Worm (Caenorhabditis elegans) whole organism, late embryonic: ENCODE data around the gene lron-7.

ENCODE experiments used
- C38D4.7 ChIP-seq: fragments of 200-800 bp; sonication (Bioruptor generic); optimal IDR thresholded peaks from 2 replicates; lab custom pipeline; 2018; ENCODE audit warnings: mild to moderate bottlenecking, missing genetic modification characterization, moderate library complexity, missing compliant biosample characterization
- K02D7.2 ChIP-seq: sonication (generic microtip); optimal IDR thresholded peaks from 2 replicates; lab custom pipeline; 2017; ENCODE audit warnings: mild to moderate bottlenecking, missing genetic modification characterization, missing compliant biosample characterization
- T23F11.4 ChIP-seq: fragments of 200-800 bp; sonication (Bioruptor generic); optimal IDR thresholded peaks from 2 replicates; lab custom pipeline; 2018; ENCODE audit warnings: mild to moderate bottlenecking, missing genetic modification characterization, missing compliant biosample characterization
- ama-1 ChIP-seq: fragments of 150-350 bp; optimal IDR thresholded peaks from 2 replicates; lab custom pipeline; 2014
- ceh-14 ChIP-seq: sonication (generic microtip); optimal IDR thresholded peaks from 2 replicates; lab custom pipeline; 2016; ENCODE audit warnings: missing genotype, missing genetic modification characterization, missing compliant biosample characterization
- ceh-18 ChIP-seq: sonication (generic microtip); optimal IDR thresholded peaks from 2 replicates; lab custom pipeline; 2016; ENCODE audit warnings: missing genetic modification characterization, missing compliant biosample characterization
- ceh-19 ChIP-seq: fragments of 200-800 bp; sonication (Bioruptor generic); optimal IDR thresholded peaks from 2 replicates; lab custom pipeline; 2018; ENCODE audit warnings: mild to moderate bottlenecking, missing genetic modification characterization, missing compliant biosample characterization
- ceh-30 ChIP-seq: fragments of 150-350 bp; optimal IDR thresholded peaks from 2 replicates; lab custom pipeline; 2014; ENCODE audit warnings: missing biosample characterization, missing genetic modification characterization
- ceh-31 ChIP-seq: sonication (generic microtip); optimal IDR thresholded peaks from 2 replicates; lab custom pipeline; 2016; ENCODE audit warnings: missing genetic modification characterization, missing compliant biosample characterization
- ceh-6 ChIP-seq: fragments of 200-800 bp; sonication (Bioruptor generic); optimal IDR thresholded peaks from 2 replicates; lab custom pipeline; 2018; ENCODE audit warnings: mild to moderate bottlenecking, missing genetic modification characterization, missing compliant biosample characterization
- elt-2 ChIP-seq: sonication (generic microtip); optimal IDR thresholded peaks from 2 replicates; lab custom pipeline; 2016; ENCODE audit warnings: missing genetic modification reagents, missing genetic modification characterization, missing compliant biosample characterization
- eyg-1 ChIP-seq: sonication (generic microtip); optimal IDR thresholded peaks from 2 replicates; lab custom pipeline; 2016; ENCODE audit warnings: missing genotype, missing genetic modification characterization, missing compliant biosample characterization
- fax-1 ChIP-seq: sonication (generic microtip); optimal IDR thresholded peaks from 2 replicates; lab custom pipeline; 2016; ENCODE audit warnings: missing genotype, missing genetic modification characterization, missing compliant biosample characterization
- fkh-6 ChIP-seq: sonication (generic microtip); optimal IDR thresholded peaks from 2 replicates; lab custom pipeline; 2016; ENCODE audit warnings: missing genetic modification characterization, missing compliant biosample characterization
- hlh-6 ChIP-seq: sonication (generic microtip); optimal IDR thresholded peaks from 2 replicates; lab custom pipeline; 2016; ENCODE audit warnings: missing genotype, missing genetic modification characterization, missing compliant biosample characterization
- lim-6 ChIP-seq: sonication (generic microtip); optimal IDR thresholded peaks from 2 replicates; lab custom pipeline; 2016; ENCODE audit warnings: missing genetic modification characterization, missing compliant biosample characterization
- lin-11 ChIP-seq: fragments of 200-800 bp; sonication (Bioruptor generic); optimal IDR thresholded peaks from 2 replicates; lab custom pipeline; 2018; ENCODE audit warnings: mild to moderate bottlenecking, missing genetic modification characterization, missing compliant biosample characterization
- mec-3 ChIP-seq: sonication (generic microtip); optimal IDR thresholded peaks from 2 replicates; lab custom pipeline; 2016; ENCODE audit warnings: borderline replicate concordance, missing genetic modification characterization, missing compliant biosample characterization
- nfya-1 ChIP-seq: sonication (generic microtip); optimal IDR thresholded peaks from 2 replicates; lab custom pipeline; 2017; ENCODE audit warnings: missing genetic modification characterization, mild to moderate bottlenecking, missing compliant biosample characterization, antibody characterized with exemption, moderate library complexity
- pag-3 ChIP-seq: sonication (generic microtip); optimal IDR thresholded peaks from 2 replicates; lab custom pipeline; 2016; ENCODE audit warnings: missing compliant biosample characterization, missing genetic modification characterization, borderline replicate concordance
- ref-2 ChIP-seq: sonication (generic microtip); optimal IDR thresholded peaks from 2 replicates; lab custom pipeline; 2016; ENCODE audit warnings: missing genetic modification characterization, missing compliant biosample characterization
- sdc-2 ChIP-seq: sonication (generic microtip); optimal IDR thresholded peaks from 2 replicates; lab custom pipeline; 2016; ENCODE audit warnings: missing genotype, missing genetic modification characterization, missing compliant biosample characterization
- sox-2 ChIP-seq: fragments of 200-800 bp; sonication (Bioruptor generic); IDR thresholded peaks from 2 replicates; pipeline ENCODE4 v1.3.6; 2022; ENCODE audit warnings: missing genetic modification reagents, missing genetic modification characterization, missing compliant biosample characterization
- tbx-7 ChIP-seq: sonication (generic microtip); optimal IDR thresholded peaks from 2 replicates; lab custom pipeline; 2016; ENCODE audit warnings: missing genotype, missing genetic modification characterization, missing compliant biosample characterization
- unc-3 ChIP-seq, 2 experiments: fragments of 200-800 bp in 1 of 2; sonication (Bioruptor generic) in 1 of 2; sonication (generic microtip) in 1 of 2; conservative IDR thresholded peaks in 1 of 2; optimal IDR thresholded peaks in 1 of 2; 2 replicates each; pipeline versions ENCODE4 v1.3.6 to Lab custom; 2016 to 2022; ENCODE audit warnings: missing compliant biosample characterization in 2 of 2, missing genetic modification characterization in 2 of 2, missing genetic modification reagents in 1 of 2
- unc-42 ChIP-seq: sonication (generic microtip); optimal IDR thresholded peaks from 2 replicates; lab custom pipeline; 2016; ENCODE audit warnings: missing genotype, missing genetic modification characterization, missing compliant biosample characterization
- unc-55 ChIP-seq: sonication (generic microtip); optimal IDR thresholded peaks from 2 replicates; lab custom pipeline; 2017; ENCODE audit warnings: missing biosample characterization, missing genetic modification reagents, missing genetic modification characterization
- unc-86 ChIP-seq: sonication (generic microtip); optimal IDR thresholded peaks from 2 replicates; lab custom pipeline; 2016; ENCODE audit warnings: missing genetic modification characterization, missing compliant biosample characterization
- zip-5 ChIP-seq: sonication (generic microtip); optimal IDR thresholded peaks from 2 replicates; lab custom pipeline; 2016; ENCODE audit warnings: missing genetic modification characterization, missing compliant biosample characterization

lron-7 gene

ce11 chrX:7322323-7322722 lies 30.4 kb downstream of the lron-7 start, which contains the start of gene T08A9.13:
Gene T08A9.13, minus strand, starts transcription at chrX:7322423.
- TF ChIP-seq K02D7.2, result no peak
- no peak for TF ChIP-seq unc-86
- no peak for TF ChIP-seq lim-6 (tag; lab: Kevin White, UChicago)
- TF ChIP-seq ceh-6 (GFP tag; lab: Kevin White, UChicago), result no peak
- no peak for TF ChIP-seq unc-3 (GFP tag; conservative IDR thresholded peaks at IDR 0.05; lab: Robert Waterston, UW)
- no peak for TF ChIP-seq unc-3 (tag; optimal IDR thresholded peaks at IDR 0.05; lab: Kevin White, UChicago)
- no peak for TF ChIP-seq ceh-30 (tag; lab: Kevin White, UChicago)
- TF ChIP-seq hlh-6, result no peak
- no peak for TF ChIP-seq T23F11.4 (GFP tag; lab: Kevin White, UChicago)
- TF ChIP-seq ceh-14 (tag; lab: Kevin White, UChicago), result no peak
- no peak for TF ChIP-seq ceh-18
- no peak for TF ChIP-seq ceh-31 (tag; lab: Kevin White, UChicago)

- TF ChIP-seq nfya-1 (tag; lab: Kevin White, UChicago), result no peak
- peak; percentile 62 for TF ChIP-seq elt-2 (tag; lab: Kevin White, UChicago)
- TF ChIP-seq lin-11 (tag; lab: Kevin White, UChicago), result no peak
- peak; percentile 19 for TF ChIP-seq ref-2 (tag; lab: Kevin White, UChicago)
- TF ChIP-seq ceh-19, result peak; percentile 31
- TF ChIP-seq ceh-14 (tag; lab: Kevin White, UChicago), result peak; percentile 26
- TF ChIP-seq mec-3 (tag; lab: Kevin White, UChicago), result no peak
- TF ChIP-seq zip-5 (tag; lab: Kevin White, UChicago), result no peak
- TF ChIP-seq K02D7.2, result peak; percentile 9
- TF ChIP-seq fkh-6 (tag; lab: Kevin White, UChicago), result no peak
- no peak for TF ChIP-seq unc-42 (tag; lab: Kevin White, UChicago)
- peak; percentile 8 for TF ChIP-seq C38D4.7 (GFP tag; lab: Kevin White, UChicago)
These were observed 31.7 kb downstream of the lron-7 start for ce11 chrX:7323604-7324003.

ce11 chrX:7326967-7327651 lies 35.2 kb downstream of the lron-7 start, which contains the start of gene sng-1:
Gene sng-1, plus strand, starts transcription at chrX:7327601.
- TF ChIP-seq ceh-31 (tag; lab: Kevin White, UChicago), result peak; percentile 19
- no peak for TF ChIP-seq ceh-18
- no peak for TF ChIP-seq eyg-1 (tag; lab: Kevin White, UChicago)
- TF ChIP-seq ceh-14 (tag; lab: Kevin White, UChicago), result peak; percentile 16
- TF ChIP-seq sox-2 (GFP tag; lab: Robert Waterston, UW), result no peak

- TF ChIP-seq unc-42 (tag; lab: Kevin White, UChicago), result peak; percentile 76
- TF ChIP-seq eyg-1 (tag; lab: Kevin White, UChicago), result no peak
- no peak for TF ChIP-seq sdc-2 (tag; lab: Kevin White, UChicago)
- no peak for TF ChIP-seq unc-86
- TF ChIP-seq C38D4.7 (GFP tag; lab: Kevin White, UChicago), result no peak
- TF ChIP-seq, all 69 proteins: peak for 1
These were observed 36.2 kb downstream of the lron-7 start for ce11 chrX:7328065-7328564.

- TF ChIP-seq ceh-14 (tag; lab: Kevin White, UChicago) (no peak), fkh-6 (tag; lab: Kevin White, UChicago) (no peak), pag-3 (tag; lab: Kevin White, UChicago) (no peak), unc-55 (GFP tag; lab: Kevin White, UChicago) (no peak), hlh-6 (no peak), ceh-18 (no peak), tbx-7 (tag; lab: Kevin White, UChicago) (no peak), fax-1 (no peak), ceh-31 (tag; lab: Kevin White, UChicago) (no peak), unc-3 (GFP tag; conservative IDR thresholded peaks at IDR 0.05; lab: Robert Waterston, UW) (no peak), unc-3 (tag; optimal IDR thresholded peaks at IDR 0.05; lab: Kevin White, UChicago) (no peak), ama-1 (lab: Kevin White, UChicago) (no peak)
These were observed 37.7 kb downstream of the lron-7 start, which contains the start of gene ttr-59 for ce11 chrX:7329601-7330000. Gene ttr-59, plus strand, starts transcription at chrX:7329818.
